Worm (Caenorhabditis elegans) whole organism, mixed stage, embryonic: Measurements from ENCODE around the gene C25A8.2.
A peak's percentile ranks its signal among the peaks of the same experiment; 100 is the strongest.

Experiments
- M03D4.4 ChIP-seq: sonication (generic microtip); optimal IDR thresholded peaks from 2 replicates; lab custom pipeline; 2017; ENCODE audit warnings: mild to moderate bottlenecking, missing genetic modification characterization, missing compliant biosample characterization
- bed-3 ChIP-seq: fragments of 200-800 bp; sonication (Bioruptor generic); optimal IDR thresholded peaks from 3 replicates; lab custom pipeline; 2018; ENCODE audit warnings: mild to moderate bottlenecking, missing genetic modification characterization, moderate library complexity, missing compliant biosample characterization
- ceh-39 ChIP-seq: fragments of 150-350 bp; optimal IDR thresholded peaks from 2 replicates; lab custom pipeline; 2014; ENCODE audit warnings: missing biosample characterization, missing genetic modification characterization
- ceh-43 ChIP-seq: fragments of 200-800 bp; sonication (Bioruptor generic); optimal IDR thresholded peaks from 2 replicates; lab custom pipeline; 2018; ENCODE audit warnings: mild to moderate bottlenecking, missing genetic modification characterization, moderate library complexity, missing compliant biosample characterization
- ceh-83 ChIP-seq: fragments of 200-800 bp; sonication (Bioruptor generic); optimal IDR thresholded peaks from 2 replicates; lab custom pipeline; 2018; ENCODE audit warnings: mild to moderate bottlenecking, missing genetic modification characterization, missing compliant biosample characterization
- ces-1 ChIP-seq: fragments of 150-350 bp; optimal IDR thresholded peaks from 2 replicates; lab custom pipeline; 2014; ENCODE audit warnings: missing biosample characterization, missing genetic modification reagents, missing genetic modification characterization
- cnd-1 ChIP-seq: fragments of 200-800 bp; sonication (Bioruptor generic); optimal IDR thresholded peaks from 2 replicates; lab custom pipeline; 2018; ENCODE audit warnings: mild to moderate bottlenecking, missing genetic modification characterization, missing compliant biosample characterization
- drap-1 ChIP-seq: fragments of 200-800 bp; sonication (Bioruptor generic); optimal IDR thresholded peaks from 3 replicates; lab custom pipeline; 2018; ENCODE audit warnings: mild to moderate bottlenecking, missing genetic modification characterization, missing compliant biosample characterization
- elt-1 ChIP-seq: sonication (generic microtip); optimal IDR thresholded peaks from 2 replicates; lab custom pipeline; 2017; ENCODE audit warnings: missing genetic modification characterization, mild to moderate bottlenecking, missing compliant biosample characterization, antibody characterized with exemption, moderate library complexity, borderline replicate concordance; ENCODE audit not compliant: insufficient read depth
- elt-3 ChIP-seq: fragments of 150-350 bp; optimal IDR thresholded peaks from 2 replicates; lab custom pipeline; 2014; ENCODE audit warnings: missing biosample characterization, missing genetic modification characterization
- ham-2 ChIP-seq: fragments of 200-800 bp; sonication (Bioruptor generic); optimal IDR thresholded peaks from 2 replicates; lab custom pipeline; 2018; ENCODE audit warnings: mild to moderate bottlenecking, missing genetic modification characterization, missing compliant biosample characterization
- hlh-1 ChIP-seq: fragments of 150-350 bp; optimal IDR thresholded peaks from 2 replicates; lab custom pipeline; 2014; ENCODE audit warnings: missing biosample characterization, missing genetic modification reagents, missing genetic modification characterization
- lin-32 ChIP-seq: fragments of 200-800 bp; sonication (Bioruptor generic); optimal IDR thresholded peaks from 2 replicates; lab custom pipeline; 2018; ENCODE audit warnings: mild to moderate bottlenecking, missing genetic modification characterization, missing compliant biosample characterization
- mep-1 ChIP-seq: fragments of 150-350 bp; optimal IDR thresholded peaks from 2 replicates; lab custom pipeline; 2017; ENCODE audit warnings: missing biosample characterization, missing genetic modification reagents, missing genetic modification characterization, inconsistent platforms
- mls-2 ChIP-seq: sonication (generic microtip); optimal IDR thresholded peaks from 2 replicates; lab custom pipeline; 2016; ENCODE audit warnings: mild to moderate bottlenecking, missing genetic modification characterization, moderate library complexity, missing compliant biosample characterization
- nhr-12 ChIP-seq: fragments of 150-350 bp; optimal IDR thresholded peaks from 2 replicates; lab custom pipeline; 2014; ENCODE audit warnings: missing biosample characterization, missing genetic modification characterization
- nhr-2 ChIP-seq: fragments of 150-350 bp; optimal IDR thresholded peaks from 2 replicates; lab custom pipeline; 2014; ENCODE audit warnings: missing biosample characterization, missing genetic modification characterization
- nhr-237 ChIP-seq: fragments of 150-350 bp; optimal IDR thresholded peaks from 2 replicates; lab custom pipeline; 2014; ENCODE audit warnings: missing biosample characterization, missing genetic modification characterization
- nhr-76 ChIP-seq: sonication (generic microtip); optimal IDR thresholded peaks from 2 replicates; lab custom pipeline; 2017; ENCODE audit warnings: missing biosample characterization, missing genetic modification characterization
- pha-4 ChIP-seq: fragments of 150-350 bp; optimal IDR thresholded peaks from 2 replicates; lab custom pipeline; 2018; ENCODE audit warnings: missing biosample characterization, missing genetic modification reagents, missing genetic modification characterization
- sem-2 ChIP-seq: fragments of 200-800 bp; sonication (Bioruptor generic); optimal IDR thresholded peaks from 2 replicates; lab custom pipeline; 2018; ENCODE audit warnings: mild to moderate bottlenecking, missing genetic modification characterization, missing compliant biosample characterization
- snpc-4 ChIP-seq: fragments of 150-350 bp; optimal IDR thresholded peaks from 2 replicates; lab custom pipeline; 2014; ENCODE audit warnings: missing biosample characterization, missing genetic modification characterization
- sptf-1 ChIP-seq: sonication (generic microtip); optimal IDR thresholded peaks from 2 replicates; lab custom pipeline; 2017; ENCODE audit warnings: mild to moderate bottlenecking, missing genetic modification characterization, moderate library complexity, missing compliant biosample characterization
- tbx-8 ChIP-seq: fragments of 200-800 bp; sonication (Bioruptor generic); optimal IDR thresholded peaks from 2 replicates; lab custom pipeline; 2018; ENCODE audit warnings: mild to moderate bottlenecking, missing genetic modification characterization, moderate library complexity, missing compliant biosample characterization
- unc-120 ChIP-seq: sonication (generic microtip); optimal IDR thresholded peaks from 2 replicates; lab custom pipeline; 2017; ENCODE audit warnings: missing genetic modification characterization, missing compliant biosample characterization; ENCODE audit not compliant: poor library complexity, severe bottlenecking
- unc-62 ChIP-seq: fragments of 150-350 bp; optimal IDR thresholded peaks from 2 replicates; lab custom pipeline; 2014; ENCODE audit warnings: missing biosample characterization, missing genetic modification reagents, missing genetic modification characterization
- ztf-11 ChIP-seq: fragments of 150-350 bp; optimal IDR thresholded peaks from 2 replicates; lab custom pipeline; 2014; ENCODE audit warnings: missing biosample characterization, missing genetic modification characterization

Gene C25A8.2

ce11 chrIV:6971213-6971612 is 38.4 kb upstream of the C25A8.2 start, which contains the start of gene ZK381.62:
Gene ZK381.62 (minus strand): TSS chrIV:6971313.
- no peak for TF ChIP-seq mep-1 (tag; lab: Kevin White, UChicago)
- TF ChIP-seq ceh-39, result no peak
- no peak for TF ChIP-seq nhr-76 (tag; lab: Kevin White, UChicago)
- TF ChIP-seq mls-2, result no peak
- TF ChIP-seq ham-2 (GFP tag; lab: Kevin White, UChicago), result no peak

ce11 chrIV:6972427-6972826 is 37.2 kb upstream of the C25A8.2 start, which contains the start of gene nhr-249:
Gene nhr-249 (minus strand): TSS chrIV:6972527.
- no peak for TF ChIP-seq hlh-1 (tag; lab: Kevin White, UChicago)
- no peak for TF ChIP-seq ces-1 (GFP tag; lab: Kevin White, UChicago)
- no peak for TF ChIP-seq unc-62
- no peak for TF ChIP-seq nhr-2 (tag; lab: Kevin White, UChicago)
- TF ChIP-seq nhr-237 (tag; lab: Kevin White, UChicago), result no peak
- TF ChIP-seq unc-120, result no peak
- no peak for TF ChIP-seq ham-2 (GFP tag; lab: Kevin White, UChicago)
- TF ChIP-seq elt-1, result no peak

DNA sequence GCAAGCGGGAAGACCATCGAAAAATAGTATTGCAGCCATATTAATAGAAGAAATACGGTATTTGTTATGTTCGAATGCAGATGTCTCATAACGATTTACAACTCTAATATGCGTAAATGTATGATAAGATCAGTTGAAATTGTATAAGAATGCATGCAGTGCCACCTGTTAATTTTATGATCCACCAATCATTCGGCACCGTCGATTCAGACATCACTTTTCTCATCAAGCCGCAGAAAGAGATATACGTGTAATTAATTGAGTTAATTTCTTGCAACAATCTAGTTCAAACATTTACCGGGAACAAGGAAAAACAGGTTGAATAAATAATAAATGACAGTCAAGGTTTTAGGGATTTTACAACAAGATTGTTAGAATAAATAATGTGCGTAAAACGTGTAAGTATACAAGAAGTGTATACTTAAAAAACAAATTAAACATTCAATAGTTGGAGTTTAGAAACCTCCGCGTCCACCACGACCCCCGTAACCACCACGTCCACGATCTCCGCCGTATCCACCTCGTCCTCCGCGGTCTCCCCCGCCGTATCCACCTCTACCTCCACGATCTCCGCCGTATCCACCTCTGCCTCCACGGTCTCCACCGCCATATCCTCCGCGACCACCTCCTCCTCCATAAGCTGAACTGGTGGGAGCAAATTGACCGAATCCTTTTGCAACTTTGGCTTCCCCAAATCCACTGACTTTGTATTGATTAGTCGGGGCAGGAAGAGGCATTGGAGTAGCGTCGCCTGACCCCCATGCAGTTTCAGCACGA is 35.3 kb upstream of the C25A8.2 start:
- no peak for TF ChIP-seq ham-2 (GFP tag; lab: Kevin White, UChicago)
- TF ChIP-seq unc-120, result no peak
- TF ChIP-seq hlh-1 (tag; lab: Kevin White, UChicago), result no peak
- no peak for TF ChIP-seq elt-3 (tag; lab: Kevin White, UChicago)
- no peak for TF ChIP-seq lin-32
- TF ChIP-seq ceh-43 (GFP tag; lab: Kevin White, UChicago), result no peak
- no peak for TF ChIP-seq M03D4.4 (tag; lab: Kevin White, UChicago)
- TF ChIP-seq cnd-1, result no peak
- no peak for TF ChIP-seq ztf-11 (tag; lab: Kevin White, UChicago)
- TF ChIP-seq bed-3 (GFP tag; lab: Kevin White, UChicago), result no peak
- TF ChIP-seq ceh-39, result no peak

ce11 chrIV:6977089-6977558 is 32.5 kb upstream of the C25A8.2 start, which contains the start of the genes pgl-1 and him-3:
Gene pgl-1 (minus strand): TSS chrIV:6977318.
Gene him-3 (plus strand): TSS chrIV:6977508.
- no peak for TF ChIP-seq ceh-39
- TF ChIP-seq nhr-76 (tag; lab: Kevin White, UChicago), result no peak
- TF ChIP-seq bed-3 (GFP tag; lab: Kevin White, UChicago), result no peak
- no peak for TF ChIP-seq mep-1 (tag; lab: Kevin White, UChicago)
- no peak for TF ChIP-seq unc-62
- TF ChIP-seq tbx-8, result no peak
- TF ChIP-seq snpc-4, result no peak

DNA sequence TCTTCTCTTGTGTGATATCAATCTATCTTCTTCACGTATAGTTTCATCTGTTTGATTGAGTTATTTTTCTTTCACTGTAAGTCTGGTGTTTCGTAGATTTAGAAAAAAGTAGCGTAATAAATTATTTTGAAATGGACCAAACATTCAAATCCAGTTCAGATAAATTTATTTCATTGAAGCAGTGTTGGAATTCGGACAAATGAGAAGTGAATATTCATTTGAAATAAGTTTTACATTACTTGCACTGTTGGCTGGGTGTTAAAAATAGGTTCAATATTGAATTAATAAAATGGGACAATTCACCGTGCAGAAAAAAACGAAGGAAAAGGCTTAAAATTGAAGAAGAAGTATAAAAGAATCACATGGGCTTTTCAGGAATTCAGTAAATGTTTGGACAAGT is 31.0 kb upstream of the C25A8.2 start:
- TF ChIP-seq drap-1 (GFP tag; lab: Kevin White, UChicago), result no peak
- TF ChIP-seq sem-2, result no peak
- TF ChIP-seq ceh-43 (GFP tag; lab: Kevin White, UChicago), result no peak
- TF ChIP-seq, all 35 proteins: peak for 0

DNA sequence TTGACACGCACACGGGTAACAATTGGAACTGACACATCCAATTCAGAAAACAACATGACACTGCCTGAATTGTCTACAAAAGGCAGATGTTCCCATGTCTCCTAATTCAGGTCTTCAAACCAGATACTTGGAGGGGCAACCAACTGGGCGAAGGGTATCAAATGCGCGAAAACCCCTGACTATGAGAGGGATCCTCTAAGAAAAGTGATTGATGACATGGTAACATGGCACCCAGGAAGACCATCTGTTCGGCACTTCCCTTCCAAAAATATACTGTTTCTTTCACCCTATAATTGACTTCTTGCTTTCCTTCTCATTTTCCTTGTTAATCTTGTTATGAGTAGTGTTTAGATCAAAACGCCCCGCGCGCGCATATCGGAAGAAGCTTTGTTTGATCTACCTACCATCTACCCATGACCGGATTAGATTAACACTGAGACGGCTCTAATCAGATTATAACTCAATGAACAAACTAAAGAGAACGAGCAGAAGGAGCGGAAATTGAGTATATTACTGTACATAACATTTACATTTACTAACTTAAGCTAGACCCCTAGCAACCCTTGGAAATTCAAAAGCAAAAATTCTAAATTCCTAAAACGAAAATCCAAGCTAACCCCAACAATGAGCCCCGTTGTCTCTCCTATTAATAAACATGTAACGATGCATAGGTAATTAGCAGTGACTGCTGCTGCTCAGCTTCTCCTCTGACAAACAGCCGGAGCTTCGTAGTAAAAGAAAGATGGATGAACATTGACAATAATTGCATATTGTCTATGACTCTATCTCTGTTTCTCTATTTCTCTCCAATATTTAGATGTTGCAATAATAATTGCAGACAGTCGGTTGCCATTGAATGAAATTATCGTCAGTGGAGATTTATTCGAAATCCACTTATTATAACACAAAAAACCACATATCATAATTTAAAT is 24.9 kb upstream of the C25A8.2 start:
- TF ChIP-seq nhr-12 (tag; lab: Kevin White, UChicago), result no peak
- TF ChIP-seq mls-2, result peak; percentile 8
- TF ChIP-seq drap-1 (GFP tag; lab: Kevin White, UChicago), result no peak
- TF ChIP-seq ztf-11 (tag; lab: Kevin White, UChicago), result peak; percentile 18
- peak; percentile 40 for TF ChIP-seq unc-62
- no peak for TF ChIP-seq ceh-83 (GFP tag; lab: Kevin White, UChicago)
- TF ChIP-seq sptf-1, result peak; percentile 7
- TF ChIP-seq ceh-43 (GFP tag; lab: Kevin White, UChicago), result peak; percentile 51
- TF ChIP-seq ces-1 (GFP tag; lab: Kevin White, UChicago), result peak; percentile 49
- TF ChIP-seq elt-1, result peak; percentile 53
- peak; percentile 40 for TF ChIP-seq pha-4 (tag; lab: Kevin White, UChicago)
- peak; percentile 63 for TF ChIP-seq cnd-1
